Fruit fly (Drosophila melanogaster) Kc167 (cell line): ENCODE measurements around the gene CG6893.

ENCODE experiments used
- h ChIP-seq: fragments of >200 bp; optimal IDR thresholded peaks from 3 replicates; lab custom pipeline; 2018; ENCODE audit warnings: missing external identifiers
- insv ChIP-seq: fragments of >200 bp; optimal IDR thresholded peaks from 3 replicates; lab custom pipeline; 2018; ENCODE audit warnings: missing external identifiers

- TF ChIP-seq insv (lab: Kevin White, UChicago) (no peak), h (no peak)
These were observed 20.9 kb upstream of the CG6893 start, which contains the start of gene Capr for dm6 chr3L:18672986-18673633.
